Worm (Caenorhabditis elegans) whole organism, mixed stage, embryonic: ENCODE results near the gene gakh-1.

Experiments used
- M03D4.4 ChIP-seq: sonication (generic microtip); optimal IDR thresholded peaks from 2 replicates; lab custom pipeline; 2017; ENCODE audit warnings: mild to moderate bottlenecking, missing genetic modification characterization, missing compliant biosample characterization
- bed-3 ChIP-seq: fragments of 200-800 bp; sonication (Bioruptor generic); optimal IDR thresholded peaks from 3 replicates; lab custom pipeline; 2018; ENCODE audit warnings: mild to moderate bottlenecking, missing genetic modification characterization, moderate library complexity, missing compliant biosample characterization
- blmp-1 ChIP-seq: fragments of 150-350 bp; optimal IDR thresholded peaks from 2 replicates; lab custom pipeline; 2014; ENCODE audit warnings: missing biosample characterization, missing genetic modification characterization
- ceh-43 ChIP-seq: fragments of 200-800 bp; sonication (Bioruptor generic); optimal IDR thresholded peaks from 2 replicates; lab custom pipeline; 2018; ENCODE audit warnings: mild to moderate bottlenecking, missing genetic modification characterization, moderate library complexity, missing compliant biosample characterization
- ceh-83 ChIP-seq: fragments of 200-800 bp; sonication (Bioruptor generic); optimal IDR thresholded peaks from 2 replicates; lab custom pipeline; 2018; ENCODE audit warnings: mild to moderate bottlenecking, missing genetic modification characterization, missing compliant biosample characterization
- ces-1 ChIP-seq: fragments of 150-350 bp; optimal IDR thresholded peaks from 2 replicates; lab custom pipeline; 2014; ENCODE audit warnings: missing biosample characterization, missing genetic modification reagents, missing genetic modification characterization
- cnd-1 ChIP-seq: fragments of 200-800 bp; sonication (Bioruptor generic); optimal IDR thresholded peaks from 2 replicates; lab custom pipeline; 2018; ENCODE audit warnings: mild to moderate bottlenecking, missing genetic modification characterization, missing compliant biosample characterization
- drap-1 ChIP-seq: fragments of 200-800 bp; sonication (Bioruptor generic); optimal IDR thresholded peaks from 3 replicates; lab custom pipeline; 2018; ENCODE audit warnings: mild to moderate bottlenecking, missing genetic modification characterization, missing compliant biosample characterization
- elt-3 ChIP-seq: fragments of 150-350 bp; optimal IDR thresholded peaks from 2 replicates; lab custom pipeline; 2014; ENCODE audit warnings: missing biosample characterization, missing genetic modification characterization
- flh-1 ChIP-seq: fragments of 200-800 bp; sonication (Bioruptor generic); optimal IDR thresholded peaks from 2 replicates; lab custom pipeline; 2018; ENCODE audit warnings: mild to moderate bottlenecking, missing genetic modification characterization, moderate library complexity, missing compliant biosample characterization
- ham-2 ChIP-seq: fragments of 200-800 bp; sonication (Bioruptor generic); optimal IDR thresholded peaks from 2 replicates; lab custom pipeline; 2018; ENCODE audit warnings: mild to moderate bottlenecking, missing genetic modification characterization, missing compliant biosample characterization
- hlh-1 ChIP-seq: fragments of 150-350 bp; optimal IDR thresholded peaks from 2 replicates; lab custom pipeline; 2014; ENCODE audit warnings: missing biosample characterization, missing genetic modification reagents, missing genetic modification characterization
- lin-13 ChIP-seq: fragments of 150-350 bp; optimal IDR thresholded peaks from 2 replicates; lab custom pipeline; 2014; ENCODE audit warnings: missing biosample characterization, missing genetic modification characterization
- lin-32 ChIP-seq: fragments of 200-800 bp; sonication (Bioruptor generic); optimal IDR thresholded peaks from 2 replicates; lab custom pipeline; 2018; ENCODE audit warnings: mild to moderate bottlenecking, missing genetic modification characterization, missing compliant biosample characterization
- lsy-2 ChIP-seq: fragments of 150-350 bp; optimal IDR thresholded peaks from 2 replicates; lab custom pipeline; 2014; ENCODE audit warnings: missing biosample characterization, missing genetic modification characterization
- mab-5 ChIP-seq: fragments of 150-350 bp; optimal IDR thresholded peaks from 2 replicates; lab custom pipeline; 2014; ENCODE audit warnings: missing biosample characterization, missing genetic modification characterization
- mep-1 ChIP-seq: fragments of 150-350 bp; optimal IDR thresholded peaks from 2 replicates; lab custom pipeline; 2017; ENCODE audit warnings: missing biosample characterization, missing genetic modification reagents, missing genetic modification characterization, inconsistent platforms
- mls-2 ChIP-seq: sonication (generic microtip); optimal IDR thresholded peaks from 2 replicates; lab custom pipeline; 2016; ENCODE audit warnings: mild to moderate bottlenecking, missing genetic modification characterization, moderate library complexity, missing compliant biosample characterization
- nhr-28 ChIP-seq: fragments of 150-350 bp; optimal IDR thresholded peaks from 2 replicates; lab custom pipeline; 2014; ENCODE audit warnings: missing biosample characterization, missing genetic modification characterization
- pha-4 ChIP-seq: fragments of 150-350 bp; optimal IDR thresholded peaks from 2 replicates; lab custom pipeline; 2018; ENCODE audit warnings: missing biosample characterization, missing genetic modification reagents, missing genetic modification characterization
- sem-2 ChIP-seq: fragments of 200-800 bp; sonication (Bioruptor generic); optimal IDR thresholded peaks from 2 replicates; lab custom pipeline; 2018; ENCODE audit warnings: mild to moderate bottlenecking, missing genetic modification characterization, missing compliant biosample characterization
- snpc-4 ChIP-seq: fragments of 150-350 bp; optimal IDR thresholded peaks from 2 replicates; lab custom pipeline; 2014; ENCODE audit warnings: missing biosample characterization, missing genetic modification characterization
- sptf-1 ChIP-seq: sonication (generic microtip); optimal IDR thresholded peaks from 2 replicates; lab custom pipeline; 2017; ENCODE audit warnings: mild to moderate bottlenecking, missing genetic modification characterization, moderate library complexity, missing compliant biosample characterization
- tbx-8 ChIP-seq: fragments of 200-800 bp; sonication (Bioruptor generic); optimal IDR thresholded peaks from 2 replicates; lab custom pipeline; 2018; ENCODE audit warnings: mild to moderate bottlenecking, missing genetic modification characterization, moderate library complexity, missing compliant biosample characterization
- unc-120 ChIP-seq: sonication (generic microtip); optimal IDR thresholded peaks from 2 replicates; lab custom pipeline; 2017; ENCODE audit warnings: missing genetic modification characterization, missing compliant biosample characterization; ENCODE audit not compliant: poor library complexity, severe bottlenecking
- unc-39 ChIP-seq: fragments of 150-350 bp; optimal IDR thresholded peaks from 2 replicates; lab custom pipeline; 2014; ENCODE audit warnings: missing biosample characterization, missing genetic modification characterization
- unc-62 ChIP-seq: fragments of 150-350 bp; optimal IDR thresholded peaks from 2 replicates; lab custom pipeline; 2014; ENCODE audit warnings: missing biosample characterization, missing genetic modification reagents, missing genetic modification characterization
- zip-8 ChIP-seq: fragments of 150-350 bp; optimal IDR thresholded peaks from 2 replicates; lab custom pipeline; 2014; ENCODE audit warnings: missing biosample characterization, missing genetic modification characterization
- ztf-11 ChIP-seq: fragments of 150-350 bp; optimal IDR thresholded peaks from 2 replicates; lab custom pipeline; 2014; ENCODE audit warnings: missing biosample characterization, missing genetic modification characterization

The gakh-1 gene

DNA sequence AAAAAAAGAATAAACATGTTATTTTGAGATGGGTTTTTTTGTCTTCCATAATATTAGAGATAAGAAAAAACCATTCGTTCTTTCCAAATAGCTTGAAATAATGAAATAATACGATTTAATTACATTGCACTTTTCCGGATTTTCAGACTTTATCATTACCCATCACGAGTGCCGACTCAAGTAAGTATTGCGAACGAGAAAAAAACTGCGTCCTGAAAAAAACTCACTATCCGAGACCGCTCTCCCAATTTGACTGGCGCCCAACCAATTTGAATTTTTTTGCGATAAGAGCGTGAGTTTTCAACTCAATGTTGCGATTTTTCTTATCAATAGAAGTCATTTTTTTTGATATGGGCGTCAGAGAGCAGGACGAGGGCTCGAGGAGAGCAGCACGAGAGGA, 30.7 kb downstream of the gakh-1 start:
- no peak for TF ChIP-seq ceh-43
- TF ChIP-seq sptf-1, result no peak
- no peak for TF ChIP-seq M03D4.4
- no peak for TF ChIP-seq lsy-2 (tag; lab: Kevin White, UChicago)
- TF ChIP-seq ztf-11 (tag; lab: Kevin White, UChicago), result no peak
- no peak for TF ChIP-seq unc-120
- TF ChIP-seq mep-1 (tag; lab: Kevin White, UChicago), result no peak
- TF ChIP-seq elt-3 (tag; lab: Kevin White, UChicago), result no peak
- no peak for TF ChIP-seq blmp-1 (tag; lab: Kevin White, UChicago)
- no peak for TF ChIP-seq unc-39
- TF ChIP-seq pha-4 (tag; lab: Kevin White, UChicago), result no peak

- no peak for TF ChIP-seq unc-120
- no peak for TF ChIP-seq drap-1 (GFP tag; lab: Kevin White, UChicago)
- TF ChIP-seq ceh-43, result no peak
- no peak for TF ChIP-seq ceh-83
- no peak for TF ChIP-seq unc-62 (GFP tag; lab: Kevin White, UChicago)
- TF ChIP-seq snpc-4 (tag; lab: Kevin White, UChicago), result no peak
- TF ChIP-seq blmp-1 (tag; lab: Kevin White, UChicago), result no peak
- TF ChIP-seq ztf-11 (tag; lab: Kevin White, UChicago), result no peak
- TF ChIP-seq mab-5 (tag; lab: Kevin White, UChicago), result no peak
- no peak for TF ChIP-seq unc-39
These were observed 32.0 kb downstream of the gakh-1 start for ce11 chrX:5814342-5814741.

DNA sequence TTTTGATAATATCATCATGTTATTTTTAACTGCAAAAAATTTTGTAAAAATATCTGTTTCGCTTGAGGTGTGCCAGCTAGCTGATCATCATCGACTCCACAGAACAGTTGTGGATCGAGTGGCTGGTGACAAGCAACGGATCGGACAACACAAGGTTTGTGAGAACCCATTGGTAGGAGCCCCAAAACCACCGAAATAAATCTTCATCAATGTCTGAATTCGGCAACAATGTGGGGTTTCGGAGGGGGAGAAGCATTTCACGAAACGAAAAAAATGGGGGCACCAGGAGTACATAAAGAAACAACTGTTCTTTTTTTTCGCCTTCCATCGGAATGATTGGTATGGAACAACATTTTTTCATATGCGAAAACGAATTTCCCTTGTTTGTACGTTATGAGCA, 33.0 kb downstream of the gakh-1 start:
- TF ChIP-seq mab-5 (tag; lab: Kevin White, UChicago) (no peak), hlh-1 (tag; lab: Kevin White, UChicago) (peak; percentile 49)

DNA sequence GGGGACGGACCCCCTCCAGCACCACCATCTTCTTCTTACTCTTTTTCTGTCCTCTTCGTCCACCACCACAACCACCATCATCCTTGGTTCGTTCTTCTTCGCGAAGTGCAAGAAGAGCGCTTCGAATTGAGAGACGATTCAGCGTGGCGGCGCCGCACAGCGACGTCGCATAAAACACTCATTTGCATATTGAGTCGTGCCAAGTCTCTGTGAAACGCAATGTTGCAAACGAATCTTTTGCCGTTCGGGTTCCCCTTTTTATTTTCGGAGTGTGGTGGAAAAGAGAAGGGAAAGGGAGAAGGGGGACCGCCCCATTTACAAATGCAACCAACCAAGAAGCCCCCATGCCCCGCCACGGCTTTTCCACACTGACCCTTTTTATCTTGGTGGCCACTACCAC, 34.0 kb downstream of the gakh-1 start:
- TF ChIP-seq drap-1 (GFP tag; lab: Kevin White, UChicago) (peak; percentile 54), ceh-83 (no peak), M03D4.4 (peak; percentile 50), elt-3 (tag; lab: Kevin White, UChicago) (no peak), ham-2 (GFP tag; lab: Kevin White, UChicago) (peak; percentile 13), zip-8 (tag; lab: Kevin White, UChicago) (no peak), ces-1 (GFP tag; lab: Kevin White, UChicago) (peak; percentile 24), bed-3 (no peak), cnd-1 (tag; lab: Kevin White, UChicago) (peak; percentile 11), ztf-11 (tag; lab: Kevin White, UChicago) (no peak), mls-2 (peak; percentile 73), unc-120 (peak; percentile 50), sptf-1 (peak; percentile 14)

- no peak for TF ChIP-seq ceh-83
- no peak for TF ChIP-seq sptf-1
- TF ChIP-seq nhr-28 (tag; lab: Kevin White, UChicago), result no peak
- no peak for TF ChIP-seq mep-1 (tag; lab: Kevin White, UChicago)
- TF ChIP-seq sem-2 (GFP tag; lab: Kevin White, UChicago), result no peak
- TF ChIP-seq unc-62 (GFP tag; lab: Kevin White, UChicago), result no peak
- TF ChIP-seq M03D4.4, result no peak
- TF ChIP-seq, all 35 proteins: peak for 0
These were observed 34.8 kb downstream of the gakh-1 start for ce11 chrX:5817078-5817477.

DNA sequence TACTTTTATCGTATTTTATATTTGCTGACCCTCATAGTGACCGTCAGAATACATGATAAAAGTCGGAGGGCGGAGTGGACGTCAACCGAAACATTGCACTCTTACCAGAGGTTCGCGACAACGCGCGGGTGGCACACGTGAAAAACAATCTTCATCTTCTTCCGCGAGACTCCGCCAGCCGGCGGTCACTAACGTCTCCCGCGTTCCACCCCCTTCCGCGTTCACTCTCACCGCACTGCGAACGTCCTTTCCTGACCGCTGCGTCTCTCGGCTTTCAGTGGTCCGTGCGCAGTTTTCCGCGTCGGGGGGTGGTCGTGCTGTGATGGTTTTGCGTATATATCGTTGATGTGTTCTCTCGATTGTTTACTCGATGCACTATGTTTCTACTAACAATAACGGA, 35.9 kb downstream of the gakh-1 start:
- TF ChIP-seq tbx-8 (no peak), sptf-1 (peak; percentile 67), drap-1 (GFP tag; lab: Kevin White, UChicago) (peak; percentile 75), unc-120 (no peak), ces-1 (GFP tag; lab: Kevin White, UChicago) (no peak), cnd-1 (tag; lab: Kevin White, UChicago) (peak; percentile 42), hlh-1 (tag; lab: Kevin White, UChicago) (peak; percentile 40), ztf-11 (tag; lab: Kevin White, UChicago) (peak; percentile 61), ham-2 (GFP tag; lab: Kevin White, UChicago) (peak; percentile 85), ceh-83 (no peak), mls-2 (peak; percentile 73), lin-13 (tag; lab: Kevin White, UChicago) (peak; percentile 8), lin-32 (GFP tag; lab: Kevin White, UChicago) (no peak), pha-4 (tag; lab: Kevin White, UChicago) (peak; percentile 58), flh-1 (GFP tag; lab: Kevin White, UChicago) (peak; percentile 29), unc-62 (GFP tag; lab: Kevin White, UChicago) (peak; percentile 69)
- TF ChIP-seq, all 35 proteins: peak for 11
